Fruit fly (Drosophila melanogaster): Measurements from ENCODE around the gene CG42394.

Gene CG42394

dm6 chr3R:10885422-10886081 lies 35.9 kb downstream of the CG42394 start, which contains the start of gene Leash (continued):
- no peak for TF ChIP-seq CG18599 (GFP tag; optimal IDR thresholded peaks at IDR 0.05)
- peak; percentile 67 for TF ChIP-seq Dref (GFP tag; IDR thresholded peaks at IDR 0.05)
- no peak for TF ChIP-seq CG7745 (tag; optimal IDR thresholded peaks at IDR 0.05)
- peak; percentile 61 for TF ChIP-seq BEAF-32 (GFP tag; optimal IDR thresholded peaks at IDR 0.05)
- TF ChIP-seq fd96Cb (tag; optimal IDR thresholded peaks at IDR 0.05) = no peak
- TF ChIP-seq dmrt99B (tag; optimal IDR thresholded peaks at IDR 0.05) = no peak
- no peak for TF ChIP-seq odd (GFP tag; optimal IDR thresholded peaks at IDR 0.05)
- TF ChIP-seq CG13287 (GFP tag; IDR thresholded peaks at IDR 0.05; ENCODE audit: partially characterized antibody) = peak; percentile 56
- peak; percentile 23 for TF ChIP-seq cg (GFP tag; optimal IDR thresholded peaks at IDR 0.05)
- TF ChIP-seq CG33557 (GFP tag; optimal IDR thresholded peaks at IDR 0.05) = no peak
- no peak for TF ChIP-seq ken (GFP tag; IDR thresholded peaks at IDR 0.05)
- TF ChIP-seq CG9876 (GFP tag; optimal IDR thresholded peaks at IDR 0.05) = no peak
- TF ChIP-seq ase (GFP tag; IDR thresholded peaks at IDR 0.05) = no peak
- no peak for TF ChIP-seq sob (GFP tag; IDR thresholded peaks at IDR 0.05)
- TF ChIP-seq ato (GFP tag; IDR thresholded peaks at IDR 0.05; ENCODE audit: partially characterized antibody) = peak; percentile 31; the same call in 1 of the 2 replicates
- TF ChIP-seq GATAe (GFP tag; conservative IDR thresholded peaks at IDR 0.05) = no peak
- TF ChIP-seq CG9797 (GFP tag; optimal IDR thresholded peaks at IDR 0.05) = peak; percentile 38
- no peak for TF ChIP-seq CG1024 (GFP tag; IDR thresholded peaks at IDR 0.05)
- TF ChIP-seq Hsf (GFP tag; optimal IDR thresholded peaks at IDR 0.05) = no peak
- no peak for TF ChIP-seq CG10979 (tag; optimal IDR thresholded peaks at IDR 0.05)
- TF ChIP-seq Myb (GFP tag; optimal IDR thresholded peaks at IDR 0.05) = peak; percentile 86
- no peak for TF ChIP-seq CG14667 (GFP tag; IDR thresholded peaks at IDR 0.05)
- peak; percentile 29 for TF ChIP-seq Sry-β (GFP tag; optimal IDR thresholded peaks at IDR 0.05)
- TF ChIP-seq cwo (GFP tag; optimal IDR thresholded peaks at IDR 0.05) = no peak
- no peak for TF ChIP-seq sd (tag; optimal IDR thresholded peaks at IDR 0.05)
- no peak for TF ChIP-seq CG8924 (tag; optimal IDR thresholded peaks at IDR 0.05)
- peak; percentile 81 for TF ChIP-seq E2f2 (GFP tag; IDR thresholded peaks at IDR 0.05)
- TF ChIP-seq Dip2 (GFP tag; IDR thresholded peaks at IDR 0.05) = no peak
- no peak for TF ChIP-seq CG10147 (GFP tag; optimal IDR thresholded peaks at IDR 0.05)
- peak; percentile 36 for TF ChIP-seq Med (GFP tag)
- TF ChIP-seq CG2199 (GFP tag; IDR thresholded peaks at IDR 0.05) = 0 out of 3 replicates have a peak, but pooled peaks have one; percentile 16
- TF ChIP-seq nerfin-1 (tag; optimal IDR thresholded peaks at IDR 0.05) = peak; percentile 34
- no peak for TF ChIP-seq disco-r (GFP tag; optimal IDR thresholded peaks at IDR 0.05)
- TF ChIP-seq gsb-n (tag; optimal IDR thresholded peaks at IDR 0.05) = no peak
- TF ChIP-seq gfzf (GFP tag; optimal IDR thresholded peaks at IDR 0.05) = peak; percentile 36
- TF ChIP-seq dimm (GFP tag; IDR thresholded peaks at IDR 0.05) = no peak
- no peak for TF ChIP-seq Lpt (GFP tag; optimal IDR thresholded peaks at IDR 0.05)
- peak; percentile 44 for TF ChIP-seq CG15514 (GFP tag; optimal IDR thresholded peaks at IDR 0.05)
- no peak for TF ChIP-seq Rx (GFP tag; IDR thresholded peaks at IDR 0.05)
- TF ChIP-seq Dll (GFP tag; IDR thresholded peaks at IDR 0.05; ENCODE audit: partially characterized antibody) = peak; percentile 68; the same call in 3 of the 4 replicates
- TF ChIP-seq sisA (GFP tag; IDR thresholded peaks at IDR 0.05) = no peak
- TF ChIP-seq CG14050 (GFP tag; IDR thresholded peaks at IDR 0.05) = no peak
- no peak for TF ChIP-seq vfl (GFP tag; optimal IDR thresholded peaks at IDR 0.05)
- TF ChIP-seq CG11398 (GFP tag; optimal IDR thresholded peaks at IDR 0.05) = no peak
- TF ChIP-seq CG6689 (GFP tag; IDR thresholded peaks at IDR 0.05) = no peak
- no peak for TF ChIP-seq gce (GFP tag; IDR thresholded peaks at IDR 0.05)
- TF ChIP-seq CG3163 (GFP tag; optimal IDR thresholded peaks at IDR 0.05) = peak; percentile 57
- peak; percentile 63 to 95 for TF ChIP-seq crp (GFP tag; optimal IDR thresholded peaks at IDR 0.05)
- TF ChIP-seq CG6175 (GFP tag; IDR thresholded peaks at IDR 0.05) = 0 out of 3 replicates have a peak, but pooled peaks have one; percentile 41
- TF ChIP-seq lilli (GFP tag; optimal IDR thresholded peaks at IDR 0.05) = no peak

Measured in whole organism, embryonic.